Worm (Caenorhabditis elegans) whole organism, mixed stage, embryonic: Measurements from ENCODE around the gene dpy-3.

Experiments
- sptf-1 ChIP-seq: sonication (generic microtip); optimal IDR thresholded peaks from 2 replicates; lab custom pipeline; 2017; ENCODE audit warnings: mild to moderate bottlenecking, missing genetic modification characterization, moderate library complexity, missing compliant biosample characterization
- unc-39 ChIP-seq: fragments of 150-350 bp; optimal IDR thresholded peaks from 2 replicates; lab custom pipeline; 2014; ENCODE audit warnings: missing biosample characterization, missing genetic modification characterization
- unc-62 ChIP-seq: fragments of 150-350 bp; optimal IDR thresholded peaks from 2 replicates; lab custom pipeline; 2014; ENCODE audit warnings: missing biosample characterization, missing genetic modification reagents, missing genetic modification characterization

- TF ChIP-seq unc-39 (tag; lab: Kevin White, UChicago) (no peak), sptf-1 (no peak), unc-62 (no peak)
These were observed 45.3 kb upstream of the dpy-3 start for ce11 chrX:2190740-2191139.
